Worm (Caenorhabditis elegans): Measurements from ENCODE around the gene lbp-4.

lbp-4 gene

ce11 chrV:7820270-7820669 is at the start of gene lbp-4:
Gene lbp-4 (plus strand): TSS chrV:7820578.
- TF ChIP-seq gmeb-1 (tag; optimal IDR thresholded peaks at IDR 0.05), result peak; percentile 27
- TF ChIP-seq ztf-4 (tag; optimal IDR thresholded peaks at IDR 0.05), result no peak
- TF ChIP-seq nhr-25 (tag; optimal IDR thresholded peaks at IDR 0.05), result no peak
- TF ChIP-seq mdl-1 (tag; optimal IDR thresholded peaks at IDR 0.05), result no peak
- TF ChIP-seq lin-13 (GFP tag; optimal IDR thresholded peaks at IDR 0.05), result no peak
- no peak for TF ChIP-seq dmd-4 (tag; optimal IDR thresholded peaks at IDR 0.05)
- TF ChIP-seq nhr-12 (tag; optimal IDR thresholded peaks at IDR 0.05), result no peak
- peak; percentile 50 for TF ChIP-seq fos-1 (tag; optimal IDR thresholded peaks at IDR 0.05)
- peak; percentile 24 for TF ChIP-seq nhr-129 (tag; optimal IDR thresholded peaks at IDR 0.05)
- TF ChIP-seq nhr-10 (tag; optimal IDR thresholded peaks at IDR 0.05), result no peak
- peak; percentile 47 for TF ChIP-seq crh-2 (tag; optimal IDR thresholded peaks at IDR 0.05)
- TF ChIP-seq mbf-1 (tag; optimal IDR thresholded peaks at IDR 0.05), result no peak
- TF ChIP-seq snpc-4 (tag; optimal IDR thresholded peaks at IDR 0.05), result no peak
- TF ChIP-seq R02D3.7 (tag; optimal IDR thresholded peaks at IDR 0.05), result no peak
- TF ChIP-seq lsy-2 (tag; optimal IDR thresholded peaks at IDR 0.05), result peak in 1 of 2 experiments; percentile 64
- no peak for TF ChIP-seq nhr-237 (tag; optimal IDR thresholded peaks at IDR 0.05)
- TF ChIP-seq sma-9 (GFP tag; optimal IDR thresholded peaks at IDR 0.05), result peak; percentile 7
- no peak for TF ChIP-seq sma-9 (tag; optimal IDR thresholded peaks at IDR 0.05)
- TF ChIP-seq C34F6.9 (tag; optimal IDR thresholded peaks at IDR 0.05), result peak; percentile 71
- TF ChIP-seq egl-27 (tag; optimal IDR thresholded peaks at IDR 0.05), result no peak
- TF ChIP-seq ZK546.5 (tag; optimal IDR thresholded peaks at IDR 0.05), result no peak
- no peak for TF ChIP-seq sem-4 (tag; optimal IDR thresholded peaks at IDR 0.05)
- peak; percentile 45 for TF ChIP-seq sma-3 (GFP tag; optimal IDR thresholded peaks at IDR 0.05)
- no peak for TF ChIP-seq elt-3 (tag; optimal IDR thresholded peaks at IDR 0.05)
- TF ChIP-seq peb-1 (tag; optimal IDR thresholded peaks at IDR 0.05), result no peak
- TF ChIP-seq unc-55 (GFP tag; optimal IDR thresholded peaks at IDR 0.05), result peak; percentile 71

DNA sequence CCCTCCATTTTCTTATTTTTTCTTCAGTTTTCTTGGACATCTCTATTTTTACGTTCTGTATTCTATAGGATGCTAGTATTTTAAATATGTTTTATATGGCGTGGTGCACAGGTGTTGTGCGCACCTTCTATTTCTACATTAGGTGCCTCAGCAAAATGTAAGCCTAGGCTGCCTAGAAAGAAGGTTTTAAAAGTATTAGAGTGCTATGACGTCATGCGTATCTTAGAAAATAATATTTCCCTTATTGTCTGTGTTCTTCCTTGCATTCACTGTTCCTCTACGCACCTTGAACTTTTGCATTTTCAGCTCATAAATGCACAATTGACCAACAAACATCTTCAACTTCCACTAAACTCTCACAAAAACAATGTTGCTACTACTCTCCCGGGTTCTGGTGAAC is 49.4 kb upstream of the lbp-4 start, which contains the start of gene frpr-3:
Gene frpr-3, plus strand, starts transcription at position 301 of the 400 bp plus-strand sequence.
- no peak for TF ChIP-seq nhr-237 (tag; optimal IDR thresholded peaks at IDR 0.05)
- no peak for TF ChIP-seq mdl-1 (tag; optimal IDR thresholded peaks at IDR 0.05)
- no peak for TF ChIP-seq Y55F3AM.14 (GFP tag; optimal IDR thresholded peaks at IDR 0.05)
- TF ChIP-seq ztf-4 (tag; optimal IDR thresholded peaks at IDR 0.05), result no peak
- TF ChIP-seq elt-1 (tag; optimal IDR thresholded peaks at IDR 0.05), result no peak
- TF ChIP-seq sma-9 (GFP tag; optimal IDR thresholded peaks at IDR 0.05), result no peak
- TF ChIP-seq sma-9 (tag; optimal IDR thresholded peaks at IDR 0.05), result no peak
- no peak for TF ChIP-seq lin-13 (GFP tag; optimal IDR thresholded peaks at IDR 0.05)
- no peak for TF ChIP-seq nhr-12 (tag; optimal IDR thresholded peaks at IDR 0.05)
- no peak for TF ChIP-seq snpc-4 (tag; optimal IDR thresholded peaks at IDR 0.05)
- no peak for TF ChIP-seq nhr-6 (tag; optimal IDR thresholded peaks at IDR 0.05)
- no peak for TF ChIP-seq unc-39 (tag; optimal IDR thresholded peaks at IDR 0.05)
- no peak for TF ChIP-seq nhr-10 (tag; optimal IDR thresholded peaks at IDR 0.05)
- no peak for TF ChIP-seq C34F6.9 (tag; optimal IDR thresholded peaks at IDR 0.05)
- TF ChIP-seq nhr-25 (tag; optimal IDR thresholded peaks at IDR 0.05), result no peak
- no peak for TF ChIP-seq mbf-1 (tag; optimal IDR thresholded peaks at IDR 0.05)
- TF ChIP-seq sem-4 (tag; optimal IDR thresholded peaks at IDR 0.05), result no peak
- no peak for TF ChIP-seq R02D3.7 (tag; optimal IDR thresholded peaks at IDR 0.05)
- no peak for TF ChIP-seq lsy-2 (tag; optimal IDR thresholded peaks at IDR 0.05)
- TF ChIP-seq lin-39 (tag; optimal IDR thresholded peaks at IDR 0.05), result no peak

DNA sequence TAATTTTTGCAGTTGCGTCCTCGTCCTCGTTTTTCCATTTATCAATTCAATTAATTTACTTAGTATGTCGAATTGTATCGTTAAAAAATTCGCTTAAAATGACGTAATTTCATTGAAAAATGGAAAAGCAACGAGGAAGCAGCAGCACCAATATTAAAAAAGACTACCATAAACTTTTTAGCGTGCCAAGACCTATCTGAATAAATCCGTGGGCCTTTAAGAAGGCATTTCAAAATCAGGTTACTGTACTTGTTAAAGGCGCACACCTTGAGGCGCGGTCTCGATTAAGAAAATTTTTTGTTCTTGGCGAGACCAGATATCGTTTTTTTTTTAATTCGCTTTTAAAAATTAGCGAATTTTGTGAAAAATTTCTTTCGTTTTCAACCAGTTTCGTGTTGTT is 46.7 kb upstream of the lbp-4 start:
- TF ChIP-seq fos-1 (tag; optimal IDR thresholded peaks at IDR 0.05) (no peak), ztf-1 (GFP tag; conservative IDR thresholded peaks at IDR 0.05) (no peak), elt-1 (tag; optimal IDR thresholded peaks at IDR 0.05) (no peak), nhr-129 (tag; optimal IDR thresholded peaks at IDR 0.05) (no peak), egl-27 (tag; optimal IDR thresholded peaks at IDR 0.05) (no peak), lin-13 (GFP tag; optimal IDR thresholded peaks at IDR 0.05) (no peak), lin-11 (tag; optimal IDR thresholded peaks at IDR 0.05) (no peak), elt-3 (tag; optimal IDR thresholded peaks at IDR 0.05) (no peak), ztf-11 (tag; optimal IDR thresholded peaks at IDR 0.05) (no peak)

ce11 chrV:7774143-7774595 is 46.2 kb upstream of the lbp-4 start, which contains the start of gene grl-10:
Gene grl-10 (plus strand): TSS chrV:7774545.
- TF ChIP-seq Y55F3AM.14 (GFP tag; optimal IDR thresholded peaks at IDR 0.05) (no peak), nhr-21 (tag; optimal IDR thresholded peaks at IDR 0.05) (peak; percentile 78)

All from whole organism, L2 larva.